Worm (Caenorhabditis elegans) whole organism, L2 larva: Measurements from ENCODE around the gene srd-21.

Source experiments
- C34F6.9 ChIP-seq: fragments of 150-350 bp; optimal IDR thresholded peaks from 2 replicates; lab custom pipeline; 2014; ENCODE audit warnings: missing biosample characterization, missing genetic modification characterization
- aly-2 ChIP-seq: fragments of 150-350 bp; optimal IDR thresholded peaks from 2 replicates; lab custom pipeline; 2014; ENCODE audit warnings: missing biosample characterization, missing genetic modification characterization
- ama-1 ChIP-seq: fragments of 150-350 bp; optimal IDR thresholded peaks from 2 replicates; lab custom pipeline; 2018; ENCODE audit warnings: inconsistent platforms
- blmp-1 ChIP-seq: sonication (generic microtip); optimal IDR thresholded peaks from 2 replicates; lab custom pipeline; 2017; ENCODE audit warnings: missing genetic modification characterization, mild to moderate bottlenecking, missing compliant biosample characterization, antibody characterized with exemption, moderate library complexity; ENCODE audit not compliant: insufficient read depth
- ceh-16 ChIP-seq: fragments of 150-350 bp; optimal IDR thresholded peaks from 2 replicates; lab custom pipeline; 2014; ENCODE audit warnings: missing biosample characterization, missing genetic modification characterization
- ceh-82 ChIP-seq: fragments of 150-350 bp; optimal IDR thresholded peaks from 2 replicates; lab custom pipeline; 2014; ENCODE audit warnings: missing biosample characterization, missing genetic modification characterization
- elt-3 ChIP-seq: sonication (generic microtip); optimal IDR thresholded peaks from 2 replicates; lab custom pipeline; 2017; ENCODE audit warnings: missing biosample characterization, missing genetic modification characterization
- lin-39 ChIP-seq: fragments of 150-350 bp; optimal IDR thresholded peaks from 2 replicates; lab custom pipeline; 2014; ENCODE audit warnings: missing biosample characterization, missing genetic modification reagents, missing genetic modification characterization
- mdl-1 ChIP-seq, 2 experiments: fragments of 150-350 bp in 1 of 2; sonication (generic microtip) in 1 of 2; optimal IDR thresholded peaks; 2 replicates each; lab custom pipeline; 2017; ENCODE audit warnings: missing biosample characterization in 2 of 2, missing genetic modification characterization in 2 of 2
- nhr-23 ChIP-seq: fragments of 150-350 bp; optimal IDR thresholded peaks from 2 replicates; lab custom pipeline; 2014; ENCODE audit warnings: missing biosample characterization, missing genetic modification reagents, missing genetic modification characterization
- unc-39 ChIP-seq: fragments of 150-350 bp; optimal IDR thresholded peaks from 2 replicates; lab custom pipeline; 2014; ENCODE audit warnings: missing biosample characterization, missing genetic modification characterization

ce11 chrV:16608478-16608877 lies 21.2 kb upstream of the srd-21 start:
- TF ChIP-seq mdl-1 (tag; optimal IDR thresholded peaks at IDR 0.05; lab: Kevin White, UChicago) = no peak
- TF ChIP-seq ceh-16 (tag; lab: Kevin White, UChicago) = no peak
- TF ChIP-seq C34F6.9 (tag; lab: Kevin White, UChicago) = no peak
- TF ChIP-seq elt-3 = no peak
- TF ChIP-seq ama-1 (lab: Kevin White, UChicago) = no peak
- no peak for TF ChIP-seq aly-2 (tag; lab: Kevin White, UChicago)
- no peak for TF ChIP-seq lin-39 (tag; lab: Kevin White, UChicago)
- no peak for TF ChIP-seq blmp-1 (tag; lab: Kevin White, UChicago)
- no peak for TF ChIP-seq ceh-82 (tag; lab: Kevin White, UChicago)
- TF ChIP-seq nhr-23 = no peak
- TF ChIP-seq unc-39 (tag; lab: Kevin White, UChicago) = no peak
